Fruit fly (Drosophila melanogaster) whole organism, embryonic: ENCODE measurements around the gene RpL18.
A peak's percentile ranks its signal among the peaks of the same experiment; 100 is the strongest.

Experiments used
- Adf1 ChIP-seq: fragments of 200-800 bp; sonication (Bioruptor generic); IDR thresholded peaks from 2 replicates; pipeline ENCODE4 v1.3.6; 2022; ENCODE audit warnings: missing biosample characterization, missing genetic modification characterization
- BEAF-32 ChIP-seq: fragments of 200-800 bp; sonication (Bioruptor generic); optimal IDR thresholded peaks from 3 replicates; lab custom pipeline; 2017; ENCODE audit warnings: missing biosample characterization, missing genetic modification characterization, mild to moderate bottlenecking, moderate library complexity, missing genetic modification reagents
- CG11247 ChIP-seq: fragments of 200-800 bp; sonication (Bioruptor generic); IDR thresholded peaks from 2 replicates; pipeline ENCODE4 v1.3.6; 2022; ENCODE audit warnings: missing biosample characterization, missing genetic modification characterization
- CG11456 ChIP-seq: fragments of 200-800 bp; sonication (Bioruptor generic); IDR thresholded peaks from 3 replicates; pipeline ENCODE4 v1.3.6; 2022; ENCODE audit warnings: missing biosample characterization, missing genetic modification characterization
- CG12299 ChIP-seq: fragments of 200-800 bp; sonication (Bioruptor generic); optimal IDR thresholded peaks from 2 replicates; lab custom pipeline; 2018; ENCODE audit warnings: missing biosample characterization, mild to moderate bottlenecking, missing genetic modification characterization
- CG12659 ChIP-seq: fragments of 200-800 bp; sonication (Bioruptor generic); optimal IDR thresholded peaks from 3 replicates; lab custom pipeline; 2017; ENCODE audit warnings: mild to moderate bottlenecking, missing biosample characterization, missing genetic modification reagents, missing genetic modification characterization
- CG12744 ChIP-seq: fragments of 200-800 bp; sonication (Bioruptor generic); optimal IDR thresholded peaks from 2 replicates; lab custom pipeline; 2016; ENCODE audit warnings: missing biosample characterization, missing genetic modification characterization
- CG14667 ChIP-seq: fragments of 200-800 bp; sonication (Bioruptor generic); IDR thresholded peaks from 2 replicates; pipeline ENCODE4 v1.3.6; 2022; ENCODE audit warnings: missing biosample characterization, missing genetic modification characterization
- CG14860 ChIP-seq: fragments of 200-800 bp; sonication (Bioruptor generic); IDR thresholded peaks from 3 replicates; pipeline ENCODE4 v1.3.6; 2022; ENCODE audit warnings: missing biosample characterization, missing genetic modification characterization; ENCODE audit not compliant: partially characterized antibody
- CG16815 ChIP-seq: fragments of 200-800 bp; sonication (Bioruptor generic); optimal IDR thresholded peaks from 3 replicates; lab custom pipeline; 2017; ENCODE audit warnings: missing biosample characterization, mild to moderate bottlenecking, missing genetic modification characterization
- CG17829 ChIP-seq: fragments of 200-800 bp; optimal IDR thresholded peaks from 2 replicates; lab custom pipeline; 2019; ENCODE audit warnings: missing biosample characterization, mild to moderate bottlenecking, missing genetic modification characterization, moderate library complexity
- CG2116 ChIP-seq: fragments of 200-800 bp; sonication (Bioruptor generic); optimal IDR thresholded peaks from 3 replicates; lab custom pipeline; 2018; ENCODE audit warnings: missing biosample characterization, mild to moderate bottlenecking, missing genetic modification characterization
- CG2120 ChIP-seq: fragments of 200-800 bp; sonication (Bioruptor generic); optimal IDR thresholded peaks from 3 replicates; lab custom pipeline; 2016; ENCODE audit warnings: missing biosample characterization, missing genetic modification characterization
- CG30020 ChIP-seq: fragments of 200-800 bp; optimal IDR thresholded peaks from 2 replicates; lab custom pipeline; 2019; ENCODE audit warnings: missing biosample characterization, mild to moderate bottlenecking, missing genetic modification characterization, moderate library complexity
- CG30403 ChIP-seq: fragments of 200-800 bp; sonication (Bioruptor generic); optimal IDR thresholded peaks from 3 replicates; lab custom pipeline; 2016; ENCODE audit warnings: missing biosample characterization, missing genetic modification characterization
- CG32532 ChIP-seq: fragments of 200-800 bp; sonication (Bioruptor generic); IDR thresholded peaks from 2 replicates; pipeline ENCODE4 v1.3.6; 2022; ENCODE audit warnings: missing biosample characterization, missing genetic modification characterization
- CG3407 ChIP-seq: fragments of 200-800 bp; sonication (Bioruptor generic); optimal IDR thresholded peaks from 2 replicates; lab custom pipeline; 2018; ENCODE audit warnings: missing biosample characterization, mild to moderate bottlenecking, missing genetic modification characterization
- CG3726 ChIP-seq: fragments of 200-800 bp; sonication (Bioruptor generic); IDR thresholded peaks from 3 replicates; pipeline ENCODE4, ENCODE4 v1.3.6; 2022; ENCODE audit warnings: missing biosample characterization, missing genetic modification characterization
- CG6272 ChIP-seq: fragments of 200-800 bp; sonication (Bioruptor generic); IDR thresholded peaks from 2 replicates; pipeline ENCODE4 v1.3.6; 2022; ENCODE audit warnings: missing biosample characterization, missing genetic modification characterization
- CG8388 ChIP-seq: fragments of 200-800 bp; sonication (Bioruptor generic); optimal IDR thresholded peaks from 2 replicates; lab custom pipeline; 2019; ENCODE audit warnings: missing biosample characterization, mild to moderate bottlenecking, missing genetic modification characterization, moderate library complexity
- CG8765 ChIP-seq: fragments of 200-800 bp; sonication (Bioruptor generic); IDR thresholded peaks from 2 replicates; pipeline ENCODE4 v1.3.6; 2022; ENCODE audit warnings: missing biosample characterization, missing genetic modification characterization
- CG8944 ChIP-seq: fragments of 200-800 bp; sonication (Bioruptor generic); optimal IDR thresholded peaks from 3 replicates; lab custom pipeline; 2016; ENCODE audit warnings: missing biosample characterization, missing genetic modification characterization
- Dip3 ChIP-seq: fragments of 200-800 bp; sonication (Bioruptor generic); optimal IDR thresholded peaks from 3 replicates; lab custom pipeline; 2016; ENCODE audit warnings: missing biosample characterization, missing genetic modification characterization
- E2f2 ChIP-seq: fragments of 200-800 bp; sonication (Bioruptor generic); IDR thresholded peaks from 2 replicates; pipeline ENCODE4 v1.3.6; 2022; ENCODE audit warnings: missing biosample characterization, missing genetic modification characterization
- GATAe ChIP-seq: fragments of 200-800 bp; sonication (Bioruptor generic); conservative IDR thresholded peaks from 2 replicates; pipeline ENCODE4 v1.3.6; 2022; ENCODE audit warnings: missing biosample characterization, missing genetic modification characterization
- HLH3B ChIP-seq: fragments of 200-800 bp; sonication (Bioruptor generic); IDR thresholded peaks from 2 replicates; pipeline ENCODE4 v1.3.6; 2022; ENCODE audit warnings: missing biosample characterization, missing genetic modification characterization
- Mes4 ChIP-seq: fragments of 200-800 bp; sonication (Bioruptor generic); optimal IDR thresholded peaks from 2 replicates; lab custom pipeline; 2016; ENCODE audit warnings: missing biosample characterization, missing genetic modification characterization
- NC2α ChIP-seq: fragments of 200-800 bp; sonication (Bioruptor generic); optimal IDR thresholded peaks from 2 replicates; lab custom pipeline; 2016; ENCODE audit warnings: missing biosample characterization, missing genetic modification characterization
- NfI ChIP-seq: fragments of 200-800 bp; sonication (Bioruptor generic); optimal IDR thresholded peaks from 3 replicates; lab custom pipeline; 2018; ENCODE audit warnings: missing biosample characterization, mild to moderate bottlenecking, missing genetic modification characterization, moderate library complexity
- Opbp ChIP-seq: fragments of 200-800 bp; sonication (Bioruptor generic); IDR thresholded peaks from 3 replicates; pipeline ENCODE4 v1.3.6; 2022; ENCODE audit warnings: missing biosample characterization, missing genetic modification characterization; ENCODE audit not compliant: partially characterized antibody
- Six4 ChIP-seq: fragments of 200-800 bp; sonication (Bioruptor generic); optimal IDR thresholded peaks from 2 replicates; lab custom pipeline; 2016; ENCODE audit warnings: missing biosample characterization, missing genetic modification characterization
- dmrt11E ChIP-seq: fragments of 200-800 bp; sonication (Bioruptor generic); optimal IDR thresholded peaks from 3 replicates; lab custom pipeline; 2018; ENCODE audit warnings: missing biosample characterization, mild to moderate bottlenecking, missing genetic modification characterization, moderate library complexity
- dmrt99B ChIP-seq: fragments of 200-800 bp; sonication (Bioruptor generic); optimal IDR thresholded peaks from 2 replicates; lab custom pipeline; 2018; ENCODE audit warnings: missing biosample characterization, mild to moderate bottlenecking, missing genetic modification characterization, moderate library complexity
- emc ChIP-seq: fragments of 200-800 bp; sonication (Bioruptor generic); optimal IDR thresholded peaks from 2 replicates; lab custom pipeline; 2016; ENCODE audit warnings: missing biosample characterization, missing genetic modification characterization
- esg ChIP-seq: fragments of 200-800 bp; sonication (Bioruptor generic); conservative IDR thresholded peaks from 2 replicates; pipeline ENCODE4 v1.3.6; 2022; ENCODE audit warnings: missing biosample characterization, missing genetic modification characterization
- fd3F ChIP-seq: fragments of 200-800 bp; sonication (Bioruptor generic); optimal IDR thresholded peaks from 2 replicates; lab custom pipeline; 2018; ENCODE audit warnings: missing biosample characterization, mild to moderate bottlenecking, missing genetic modification characterization, moderate library complexity
- fd96Cb ChIP-seq: fragments of 200-800 bp; sonication (Bioruptor generic); optimal IDR thresholded peaks from 2 replicates; lab custom pipeline; 2018; ENCODE audit warnings: missing biosample characterization, mild to moderate bottlenecking, missing genetic modification characterization, moderate library complexity
- gcm2 ChIP-seq: fragments of 200-800 bp; sonication (Bioruptor generic); optimal IDR thresholded peaks from 2 replicates; lab custom pipeline; 2016; ENCODE audit warnings: missing biosample characterization, missing genetic modification characterization
- nom ChIP-seq: fragments of 200-800 bp; sonication (Bioruptor generic); optimal IDR thresholded peaks from 2 replicates; lab custom pipeline; 2017; ENCODE audit warnings: missing biosample characterization, missing genetic modification characterization, mild to moderate bottlenecking, moderate library complexity, missing genetic modification reagents
- org-1 ChIP-seq: fragments of 200-800 bp; sonication (Bioruptor generic); optimal IDR thresholded peaks from 2 replicates; lab custom pipeline; 2017; ENCODE audit warnings: missing biosample characterization, missing genetic modification characterization
- otp ChIP-seq: fragments of 200-800 bp; sonication (Bioruptor generic); IDR thresholded peaks from 3 replicates; pipeline ENCODE4, ENCODE4 v1.3.6; 2022; ENCODE audit warnings: missing biosample characterization, missing genetic modification characterization
- pan ChIP-seq, 4 experiments: fragments of >200 bp in 3 of 4; fragments of 200-800 bp in 1 of 4; sonication (Bioruptor generic) in 1 of 4; optimal IDR thresholded peaks in 3 of 4; IDR thresholded peaks in 1 of 4; 2 replicates each; pipeline versions ENCODE4 v1.3.6 to Lab custom; 2017 to 2022; ENCODE audit warnings: missing biosample characterization in 2 of 4, missing genetic modification characterization in 2 of 4, mixed read lengths in 1 of 4
- pita ChIP-seq: fragments of 200-800 bp; sonication (Bioruptor generic); optimal IDR thresholded peaks from 2 replicates; lab custom pipeline; 2017; ENCODE audit warnings: missing biosample characterization, mild to moderate bottlenecking, missing genetic modification characterization
- salm ChIP-seq: fragments of 200-800 bp; sonication (Bioruptor generic); optimal IDR thresholded peaks from 2 replicates; lab custom pipeline; 2018; ENCODE audit warnings: missing biosample characterization, mild to moderate bottlenecking, missing genetic modification characterization
- sens ChIP-seq: fragments of 200-800 bp; sonication (Bioruptor generic); peaks from one replicate; lab custom pipeline; 2016; ENCODE audit warnings: missing biosample characterization, missing genetic modification characterization
- sim ChIP-seq: fragments of 200-800 bp; sonication (Bioruptor generic); IDR thresholded peaks from 2 replicates; pipeline ENCODE4 v1.3.6; 2022; ENCODE audit warnings: missing biosample characterization, missing genetic modification characterization
- sisA ChIP-seq: fragments of 200-800 bp; sonication (Bioruptor generic); IDR thresholded peaks from 2 replicates; pipeline ENCODE4 v1.3.6; 2022; ENCODE audit warnings: missing biosample characterization, missing genetic modification characterization
- sqz ChIP-seq: fragments of 200-800 bp; sonication (Bioruptor generic); optimal IDR thresholded peaks from 3 replicates; lab custom pipeline; 2018; ENCODE audit warnings: missing biosample characterization, mild to moderate bottlenecking, missing genetic modification characterization
- vfl ChIP-seq: fragments of 200-800 bp; sonication (Bioruptor generic); optimal IDR thresholded peaks from 2 replicates; lab custom pipeline; 2016; ENCODE audit warnings: missing biosample characterization, missing genetic modification characterization
- yki ChIP-seq: fragments of >200 bp; optimal IDR thresholded peaks from 3 replicates; lab custom pipeline; 2018
- zf30C ChIP-seq: fragments of 200-800 bp; sonication (Bioruptor generic); optimal IDR thresholded peaks from 3 replicates; lab custom pipeline; 2018; ENCODE audit warnings: missing biosample characterization, mild to moderate bottlenecking, missing genetic modification characterization

RpL18 gene

dm6 chr3L:7243775-7244438 is 2.8 kb upstream of the RpL18 start, which contains the start of the genes mRpL50 and mei-P22 (continued):
- TF ChIP-seq CG30020 (peak; percentile 50), otp (GFP tag; lab: Robert Waterston, UW) (no peak), NfI (GFP tag; lab: Kevin White, UChicago) (peak; percentile 28), NC2α (GFP tag; lab: Kevin White, UChicago) (no peak), zf30C (GFP tag; lab: Kevin White, UChicago) (no peak), CG14860 (GFP tag; lab: Robert Waterston, UW) (no peak), CG12659 (GFP tag; lab: Kevin White, UChicago) (peak; percentile 59), pan (optimal IDR thresholded peaks at IDR 0.05; lab: Kevin White, UChicago) (no peak), pan (GFP tag; optimal IDR thresholded peaks at IDR 0.05 in 1 of 2, IDR thresholded peaks at IDR 0.05 in 1 of 2) (no peak), sens (GFP tag; lab: Kevin White, UChicago) (peak; percentile 84), Adf1 (GFP tag; lab: Robert Waterston, UW) (no peak), dmrt99B (tag; lab: Kevin White, UChicago) (no peak), sim (GFP tag; lab: Robert Waterston, UW) (no peak), CG12299 (tag; lab: Kevin White, UChicago) (no peak), CG16815 (GFP tag; lab: Kevin White, UChicago) (no peak), esg (GFP tag; lab: Robert Waterston, UW) (no peak), CG32532 (GFP tag; lab: Robert Waterston, UW) (no peak), E2f2 (GFP tag; lab: Robert Waterston, UW) (peak; percentile 46), vfl (peak; percentile 2), CG11456 (no peak), fd96Cb (tag; lab: Kevin White, UChicago) (no peak), dmrt11E (tag; lab: Kevin White, UChicago) (no peak), CG17829 (tag; lab: Kevin White, UChicago) (peak; percentile 42), BEAF-32 (GFP tag; lab: Kevin White, UChicago) (peak; percentile 39), nom (no peak), HLH3B (GFP tag; lab: Robert Waterston, UW) (no peak), org-1 (GFP tag; lab: Kevin White, UChicago) (no peak), pita (GFP tag; lab: Kevin White, UChicago) (no peak), CG6272 (no peak), Mes4 (no peak), CG8765 (GFP tag; lab: Robert Waterston, UW) (no peak), Six4 (GFP tag; lab: Kevin White, UChicago) (no peak), CG3407 (GFP tag; lab: Kevin White, UChicago) (no peak), sqz (no peak), CG12744 (GFP tag; lab: Kevin White, UChicago) (no peak), CG8944 (GFP tag; lab: Kevin White, UChicago) (no peak), fd3F (GFP tag; lab: Kevin White, UChicago) (no peak), yki (lab: Kevin White, UChicago) (no peak), emc (GFP tag; lab: Kevin White, UChicago) (no peak), CG30403 (peak; percentile 27), CG11247 (GFP tag; lab: Robert Waterston, UW) (no peak), Opbp (GFP tag; lab: Robert Waterston, UW) (no peak), CG8388 (peak; percentile 15), salm (tag; lab: Kevin White, UChicago) (no peak), CG2120 (GFP tag; lab: Kevin White, UChicago) (peak; percentile 55), gcm2 (GFP tag; lab: Kevin White, UChicago) (no peak), CG2116 (no peak), Dip3 (no peak), sisA (GFP tag; lab: Robert Waterston, UW) (no peak), CG14667 (no peak), CG3726 (GFP tag; lab: Robert Waterston, UW) (no peak), GATAe (no peak)
